Worm (Caenorhabditis elegans) whole organism, late embryonic: Measurements from ENCODE around the gene sru-29.

Source experiments
- C08G9.2 ChIP-seq: sonication (generic microtip); optimal IDR thresholded peaks from 2 replicates; lab custom pipeline; 2016; ENCODE audit warnings: mild to moderate bottlenecking, missing genetic modification characterization, moderate library complexity, missing compliant biosample characterization
- C38D4.7 ChIP-seq: fragments of 200-800 bp; sonication (Bioruptor generic); optimal IDR thresholded peaks from 2 replicates; lab custom pipeline; 2018; ENCODE audit warnings: mild to moderate bottlenecking, missing genetic modification characterization, moderate library complexity, missing compliant biosample characterization
- F13H6.1 ChIP-seq: sonication (generic microtip); optimal IDR thresholded peaks from 2 replicates; lab custom pipeline; 2016; ENCODE audit warnings: missing genetic modification characterization, missing compliant biosample characterization
- Y22D7AL.16 ChIP-seq: sonication (generic microtip); optimal IDR thresholded peaks from 2 replicates; lab custom pipeline; 2016; ENCODE audit warnings: missing genetic modification characterization, missing compliant biosample characterization
- ceh-14 ChIP-seq: sonication (generic microtip); optimal IDR thresholded peaks from 2 replicates; lab custom pipeline; 2016; ENCODE audit warnings: missing genotype, missing genetic modification characterization, missing compliant biosample characterization
- ceh-18 ChIP-seq: sonication (generic microtip); optimal IDR thresholded peaks from 2 replicates; lab custom pipeline; 2016; ENCODE audit warnings: missing genetic modification characterization, missing compliant biosample characterization
- ceh-19 ChIP-seq: fragments of 200-800 bp; sonication (Bioruptor generic); optimal IDR thresholded peaks from 2 replicates; lab custom pipeline; 2018; ENCODE audit warnings: mild to moderate bottlenecking, missing genetic modification characterization, missing compliant biosample characterization
- ceh-2 ChIP-seq: sonication (generic microtip); optimal IDR thresholded peaks from 2 replicates; lab custom pipeline; 2016; ENCODE audit warnings: missing genotype, missing genetic modification characterization, missing compliant biosample characterization
- ceh-22 ChIP-seq: sonication (generic microtip); optimal IDR thresholded peaks from 2 replicates; lab custom pipeline; 2017; ENCODE audit warnings: missing biosample characterization, missing genetic modification characterization
- ceh-24 ChIP-seq: sonication (generic microtip); optimal IDR thresholded peaks from 2 replicates; lab custom pipeline; 2016; ENCODE audit warnings: mild to moderate bottlenecking, missing genetic modification characterization, missing compliant biosample characterization
- ceh-30 ChIP-seq: fragments of 150-350 bp; optimal IDR thresholded peaks from 2 replicates; lab custom pipeline; 2014; ENCODE audit warnings: missing biosample characterization, missing genetic modification characterization
- ceh-31 ChIP-seq: sonication (generic microtip); optimal IDR thresholded peaks from 2 replicates; lab custom pipeline; 2016; ENCODE audit warnings: missing genetic modification characterization, missing compliant biosample characterization
- ceh-34 ChIP-seq: sonication (generic microtip); optimal IDR thresholded peaks from 2 replicates; lab custom pipeline; 2016; ENCODE audit warnings: mild to moderate bottlenecking, missing genetic modification characterization, missing compliant biosample characterization
- ceh-45 ChIP-seq: fragments of 200-800 bp; sonication (Bioruptor generic); IDR thresholded peaks from 2 replicates; pipeline ENCODE4 v1.3.6; 2022; ENCODE audit warnings: missing genetic modification reagents, missing genetic modification characterization, missing compliant biosample characterization
- ceh-48 ChIP-seq: sonication (generic microtip); optimal IDR thresholded peaks from 2 replicates; lab custom pipeline; 2016; ENCODE audit warnings: missing genetic modification characterization, inconsistent platforms, missing compliant biosample characterization
- ceh-6 ChIP-seq: fragments of 200-800 bp; sonication (Bioruptor generic); optimal IDR thresholded peaks from 2 replicates; lab custom pipeline; 2018; ENCODE audit warnings: mild to moderate bottlenecking, missing genetic modification characterization, missing compliant biosample characterization
- ceh-9 ChIP-seq: sonication (generic microtip); optimal IDR thresholded peaks from 2 replicates; lab custom pipeline; 2016; ENCODE audit warnings: mild to moderate bottlenecking, missing genetic modification characterization, inconsistent platforms, missing compliant biosample characterization
- che-1 ChIP-seq: sonication (generic microtip); optimal IDR thresholded peaks from 2 replicates; lab custom pipeline; 2016; ENCODE audit warnings: mild to moderate bottlenecking, missing genetic modification characterization, missing compliant biosample characterization
- dmd-4 ChIP-seq: sonication (generic microtip); optimal IDR thresholded peaks from 2 replicates; lab custom pipeline; 2016; ENCODE audit warnings: borderline replicate concordance, missing genetic modification characterization, missing compliant biosample characterization
- dve-1 ChIP-seq: sonication (generic microtip); optimal IDR thresholded peaks from 2 replicates; lab custom pipeline; 2017; ENCODE audit warnings: antibody characterized with exemption, mild to moderate bottlenecking, missing genetic modification characterization, missing compliant biosample characterization
- ets-4 ChIP-seq: sonication (generic microtip); optimal IDR thresholded peaks from 2 replicates; lab custom pipeline; 2016; ENCODE audit warnings: missing genetic modification characterization, missing compliant biosample characterization
- fax-1 ChIP-seq: sonication (generic microtip); optimal IDR thresholded peaks from 2 replicates; lab custom pipeline; 2016; ENCODE audit warnings: missing genotype, missing genetic modification characterization, missing compliant biosample characterization
- fkh-10 ChIP-seq: fragments of 150-350 bp; optimal IDR thresholded peaks from 2 replicates; lab custom pipeline; 2014; ENCODE audit warnings: missing biosample characterization, missing genetic modification reagents, missing genetic modification characterization
- fkh-6 ChIP-seq: sonication (generic microtip); optimal IDR thresholded peaks from 2 replicates; lab custom pipeline; 2016; ENCODE audit warnings: missing genetic modification characterization, missing compliant biosample characterization
- gmeb-2 ChIP-seq: sonication (generic microtip); optimal IDR thresholded peaks from 2 replicates; lab custom pipeline; 2016; ENCODE audit warnings: missing genetic modification characterization, inconsistent platforms, missing compliant biosample characterization
- hlh-13 ChIP-seq: fragments of 200-800 bp; sonication (Bioruptor generic); optimal IDR thresholded peaks from 2 replicates; lab custom pipeline; 2018; ENCODE audit warnings: mild to moderate bottlenecking, missing genetic modification characterization, missing compliant biosample characterization
- hlh-15 ChIP-seq: sonication (generic microtip); optimal IDR thresholded peaks from 2 replicates; lab custom pipeline; 2016; ENCODE audit warnings: missing genetic modification characterization, missing compliant biosample characterization
- lim-6 ChIP-seq: sonication (generic microtip); optimal IDR thresholded peaks from 2 replicates; lab custom pipeline; 2016; ENCODE audit warnings: missing genetic modification characterization, missing compliant biosample characterization
- madf-2 ChIP-seq: sonication (generic microtip); optimal IDR thresholded peaks from 2 replicates; lab custom pipeline; 2017; ENCODE audit warnings: missing genetic modification characterization, missing compliant biosample characterization
- mec-3 ChIP-seq: sonication (generic microtip); optimal IDR thresholded peaks from 2 replicates; lab custom pipeline; 2016; ENCODE audit warnings: borderline replicate concordance, missing genetic modification characterization, missing compliant biosample characterization
- nfya-1 ChIP-seq: sonication (generic microtip); optimal IDR thresholded peaks from 2 replicates; lab custom pipeline; 2017; ENCODE audit warnings: missing genetic modification characterization, mild to moderate bottlenecking, missing compliant biosample characterization, antibody characterized with exemption, moderate library complexity
- nhr-11 ChIP-seq: fragments of 150-350 bp; optimal IDR thresholded peaks from 2 replicates; lab custom pipeline; 2014; ENCODE audit warnings: missing biosample characterization, missing genetic modification characterization
- nhr-232 ChIP-seq: sonication (generic microtip); optimal IDR thresholded peaks from 2 replicates; lab custom pipeline; 2016; ENCODE audit warnings: missing genetic modification characterization, missing compliant biosample characterization
- npax-4 ChIP-seq: sonication (generic microtip); optimal IDR thresholded peaks from 2 replicates; lab custom pipeline; 2016; ENCODE audit warnings: missing genetic modification characterization, missing compliant biosample characterization
- pag-3 ChIP-seq: sonication (generic microtip); optimal IDR thresholded peaks from 2 replicates; lab custom pipeline; 2016; ENCODE audit warnings: missing compliant biosample characterization, missing genetic modification characterization, borderline replicate concordance
- pax-1 ChIP-seq: fragments of 150-350 bp; optimal IDR thresholded peaks from 2 replicates; lab custom pipeline; 2014; ENCODE audit warnings: missing biosample characterization, missing genetic modification characterization
- pha-2 ChIP-seq: sonication (generic microtip); optimal IDR thresholded peaks from 2 replicates; lab custom pipeline; 2017; ENCODE audit warnings: mild to moderate bottlenecking, missing genetic modification characterization, missing compliant biosample characterization
- pha-4 ChIP-seq: fragments of 150-350 bp; optimal IDR thresholded peaks from 2 replicates; lab custom pipeline; 2018; ENCODE audit warnings: missing biosample characterization, missing genetic modification reagents, missing genetic modification characterization
- pqm-1 ChIP-seq: sonication (generic microtip); optimal IDR thresholded peaks from 2 replicates; lab custom pipeline; 2016; ENCODE audit warnings: missing genetic modification characterization, missing compliant biosample characterization
- ref-2 ChIP-seq: sonication (generic microtip); optimal IDR thresholded peaks from 2 replicates; lab custom pipeline; 2016; ENCODE audit warnings: missing genetic modification characterization, missing compliant biosample characterization
- rnt-1 ChIP-seq: sonication (generic microtip); optimal IDR thresholded peaks from 2 replicates; lab custom pipeline; 2016; ENCODE audit warnings: missing genetic modification characterization, missing compliant biosample characterization
- syd-9 ChIP-seq: sonication (generic microtip); optimal IDR thresholded peaks from 2 replicates; lab custom pipeline; 2016; ENCODE audit warnings: mild to moderate bottlenecking, missing genetic modification characterization, moderate library complexity, missing compliant biosample characterization
- tbx-7 ChIP-seq: sonication (generic microtip); optimal IDR thresholded peaks from 2 replicates; lab custom pipeline; 2016; ENCODE audit warnings: missing genotype, missing genetic modification characterization, missing compliant biosample characterization
- ttx-3 ChIP-seq: sonication (generic microtip); optimal IDR thresholded peaks from 2 replicates; lab custom pipeline; 2016; ENCODE audit warnings: missing genetic modification reagents, missing genetic modification characterization, missing compliant biosample characterization
- unc-3 ChIP-seq, 2 experiments: fragments of 200-800 bp in 1 of 2; sonication (Bioruptor generic) in 1 of 2; sonication (generic microtip) in 1 of 2; conservative IDR thresholded peaks in 1 of 2; optimal IDR thresholded peaks in 1 of 2; 2 replicates each; pipeline versions ENCODE4 v1.3.6 to Lab custom; 2016 to 2022; ENCODE audit warnings: missing compliant biosample characterization in 2 of 2, missing genetic modification characterization in 2 of 2, missing genetic modification reagents in 1 of 2
- zip-5 ChIP-seq: sonication (generic microtip); optimal IDR thresholded peaks from 2 replicates; lab custom pipeline; 2016; ENCODE audit warnings: missing genetic modification characterization, missing compliant biosample characterization

sru-29 gene

ce11 chrV:9848576-9848975 is 37.3 kb downstream of the sru-29 start:
- TF ChIP-seq pag-3 (tag; lab: Kevin White, UChicago) (no peak), ceh-24 (tag; lab: Kevin White, UChicago) (no peak), pqm-1 (tag; lab: Kevin White, UChicago) (no peak), ets-4 (tag; lab: Kevin White, UChicago) (no peak), ceh-31 (tag; lab: Kevin White, UChicago) (no peak)

ce11 chrV:9853801-9854200 is 42.5 kb downstream of the sru-29 start:
- TF ChIP-seq syd-9 (tag; lab: Kevin White, UChicago) (no peak), tbx-7 (tag; lab: Kevin White, UChicago) (no peak), hlh-13 (GFP tag; lab: Kevin White, UChicago) (no peak), che-1 (no peak), fkh-6 (no peak), fax-1 (tag; lab: Kevin White, UChicago) (no peak), ceh-9 (tag; lab: Kevin White, UChicago) (no peak), hlh-15 (no peak), madf-2 (no peak), ceh-34 (tag; lab: Kevin White, UChicago) (no peak), pha-2 (tag; lab: Kevin White, UChicago) (no peak), fkh-10 (GFP tag; lab: Kevin White, UChicago) (no peak), ceh-19 (GFP tag; lab: Kevin White, UChicago) (no peak), gmeb-2 (no peak), nfya-1 (no peak)

ce11 chrV:9855920-9856852 is 44.9 kb downstream of the sru-29 start:
- TF ChIP-seq F13H6.1 (tag; lab: Kevin White, UChicago) (no peak), hlh-13 (GFP tag; lab: Kevin White, UChicago) (no peak), lim-6 (tag; lab: Kevin White, UChicago) (no peak), nhr-232 (tag; lab: Kevin White, UChicago) (no peak), npax-4 (tag; lab: Kevin White, UChicago) (no peak), tbx-7 (tag; lab: Kevin White, UChicago) (no peak), nhr-11 (tag; lab: Kevin White, UChicago) (no peak), dmd-4 (no peak), syd-9 (tag; lab: Kevin White, UChicago) (no peak), ets-4 (tag; lab: Kevin White, UChicago) (no peak), ceh-22 (tag; lab: Kevin White, UChicago) (no peak), ceh-45 (GFP tag; lab: Robert Waterston, UW) (no peak), fkh-6 (no peak), ceh-48 (tag; lab: Kevin White, UChicago) (no peak), rnt-1 (no peak), ceh-14 (no peak), pha-4 (tag; lab: Kevin White, UChicago) (no peak), ceh-19 (GFP tag; lab: Kevin White, UChicago) (no peak), dve-1 (tag; lab: Kevin White, UChicago) (no peak), pax-1 (tag; lab: Kevin White, UChicago) (no peak), mec-3 (tag; lab: Kevin White, UChicago) (no peak), ref-2 (peak; percentile 31), ceh-30 (tag; lab: Kevin White, UChicago) (no peak), ceh-2 (tag; lab: Kevin White, UChicago) (no peak), zip-5 (tag; lab: Kevin White, UChicago) (no peak), ceh-6 (GFP tag; lab: Kevin White, UChicago) (no peak), ceh-24 (tag; lab: Kevin White, UChicago) (no peak), C38D4.7 (GFP tag; lab: Kevin White, UChicago) (no peak), Y22D7AL.16 (no peak), ceh-18 (peak; percentile 18), C08G9.2 (tag; lab: Kevin White, UChicago) (peak; percentile 1), hlh-15 (no peak), ceh-9 (tag; lab: Kevin White, UChicago) (no peak), unc-3 (GFP tag; conservative IDR thresholded peaks at IDR 0.05; lab: Robert Waterston, UW) (no peak), unc-3 (tag; optimal IDR thresholded peaks at IDR 0.05; lab: Kevin White, UChicago) (no peak), madf-2 (no peak), ttx-3 (tag; lab: Kevin White, UChicago) (no peak)
